Fruit fly (Drosophila melanogaster) whole organism, embryonic: ENCODE data around the gene CG46309.

Source experiments
- CG10366 ChIP-seq: fragments of 200-800 bp; sonication (Bioruptor generic); IDR thresholded peaks from 2 replicates; pipeline ENCODE4 v1.3.6; 2022; ENCODE audit warnings: missing biosample characterization, missing genetic modification characterization
- CG10959 ChIP-seq: fragments of 200-800 bp; sonication (Bioruptor generic); IDR thresholded peaks from 2 replicates; pipeline ENCODE4 v1.3.6; 2022; ENCODE audit warnings: missing biosample characterization, missing genetic modification characterization
- CG10979 ChIP-seq: fragments of 200-800 bp; sonication (Bioruptor generic); optimal IDR thresholded peaks from 2 replicates; lab custom pipeline; 2018; ENCODE audit warnings: missing biosample characterization, mild to moderate bottlenecking, missing genetic modification characterization, moderate library complexity
- CG11456 ChIP-seq: fragments of 200-800 bp; sonication (Bioruptor generic); IDR thresholded peaks from 3 replicates; pipeline ENCODE4 v1.3.6; 2022; ENCODE audit warnings: missing biosample characterization, missing genetic modification characterization
- CG1233 ChIP-seq: fragments of 200-800 bp; sonication (Bioruptor generic); optimal IDR thresholded peaks from 4 replicates; lab custom pipeline; 2018; ENCODE audit warnings: missing biosample characterization, mild to moderate bottlenecking, missing genetic modification characterization
- CG14860 ChIP-seq: fragments of 200-800 bp; sonication (Bioruptor generic); IDR thresholded peaks from 3 replicates; pipeline ENCODE4 v1.3.6; 2022; ENCODE audit warnings: missing biosample characterization, missing genetic modification characterization; ENCODE audit not compliant: partially characterized antibody
- CG1647 ChIP-seq: fragments of 200-800 bp; sonication (Bioruptor generic); optimal IDR thresholded peaks from 3 replicates; lab custom pipeline; 2016; ENCODE audit warnings: missing biosample characterization, missing genetic modification characterization
- CG17385 ChIP-seq: fragments of 200-800 bp; sonication (Bioruptor generic); optimal IDR thresholded peaks from 3 replicates; lab custom pipeline; 2018; ENCODE audit warnings: missing biosample characterization, mild to moderate bottlenecking, missing genetic modification characterization
- CG17912 ChIP-seq: fragments of 200-800 bp; sonication (Bioruptor generic); optimal IDR thresholded peaks from 2 replicates; lab custom pipeline; 2018; ENCODE audit warnings: missing biosample characterization, mild to moderate bottlenecking, missing genetic modification characterization
- CG30431 ChIP-seq: fragments of 200-800 bp; sonication (Bioruptor generic); optimal IDR thresholded peaks from 2 replicates; lab custom pipeline; 2017; ENCODE audit warnings: missing biosample characterization, missing genetic modification characterization
- CG3163 ChIP-seq: fragments of 200-800 bp; sonication (Bioruptor generic); optimal IDR thresholded peaks from 3 replicates; lab custom pipeline; 2016; ENCODE audit warnings: missing biosample characterization, missing genetic modification characterization
- CG33557 ChIP-seq: fragments of 200-800 bp; sonication (Bioruptor generic); optimal IDR thresholded peaks from 2 replicates; lab custom pipeline; 2019; ENCODE audit warnings: missing biosample characterization, mild to moderate bottlenecking, missing genetic modification characterization, moderate library complexity
- CG6683 ChIP-seq: fragments of 200-800 bp; sonication (Bioruptor generic); optimal IDR thresholded peaks from 2 replicates; lab custom pipeline; 2017; ENCODE audit warnings: missing biosample characterization, mild to moderate bottlenecking, missing genetic modification characterization, missing genetic modification reagents
- CG6791 ChIP-seq: fragments of 200-800 bp; sonication (Bioruptor generic); IDR thresholded peaks from 3 replicates; pipeline ENCODE4 v1.3.6; 2022; ENCODE audit warnings: missing biosample characterization, missing genetic modification characterization; ENCODE audit not compliant: partially characterized antibody
- CG8281 ChIP-seq: fragments of 200-800 bp; sonication (Bioruptor generic); optimal IDR thresholded peaks from 2 replicates; lab custom pipeline; 2018; ENCODE audit warnings: missing biosample characterization, mild to moderate bottlenecking, missing genetic modification characterization, moderate library complexity
- Chrac-16 ChIP-seq: fragments of 200-800 bp; sonication (Bioruptor generic); optimal IDR thresholded peaks from 3 replicates; lab custom pipeline; 2016; ENCODE audit warnings: missing biosample characterization, missing genetic modification characterization
- Deaf1 ChIP-seq: fragments of 200-800 bp; optimal IDR thresholded peaks from 3 replicates; lab custom pipeline; 2019; ENCODE audit warnings: missing biosample characterization, mild to moderate bottlenecking, missing genetic modification characterization, moderate library complexity
- Doc3 ChIP-seq: fragments of 200-800 bp; sonication (Bioruptor generic); IDR thresholded peaks from 3 replicates; pipeline ENCODE4 v1.3.6; 2022; ENCODE audit warnings: missing biosample characterization, missing genetic modification characterization; ENCODE audit not compliant: partially characterized antibody
- Ets97D ChIP-seq: fragments of 200-800 bp; sonication (Bioruptor generic); optimal IDR thresholded peaks from 3 replicates; lab custom pipeline; 2016; ENCODE audit warnings: missing biosample characterization, missing genetic modification characterization
- Fer1 ChIP-seq: fragments of 200-800 bp; sonication (Bioruptor generic); optimal IDR thresholded peaks from 2 replicates; lab custom pipeline; 2017; ENCODE audit warnings: missing biosample characterization, mild to moderate bottlenecking, missing genetic modification characterization
- Gug ChIP-seq: fragments of 200-800 bp; sonication (Bioruptor generic); IDR thresholded peaks from 4 replicates; pipeline ENCODE4 v1.3.6; 2022; ENCODE audit warnings: missing biosample characterization, missing genetic modification characterization
- Hr78 ChIP-seq, 2 experiments: fragments of 200-800 bp in 1 of 2; fragments of >200 bp in 1 of 2; sonication (Bioruptor generic) in 1 of 2; optimal IDR thresholded peaks; 2 replicates each; lab custom pipeline; 2017 to 2019; ENCODE audit warnings: missing biosample characterization in 2 of 2, missing genetic modification characterization in 2 of 2, mild to moderate bottlenecking in 1 of 2, moderate library complexity in 1 of 2
- Lpt ChIP-seq: fragments of >200 bp; optimal IDR thresholded peaks from 2 replicates; lab custom pipeline; 2018; ENCODE audit warnings: missing biosample characterization, missing genetic modification characterization
- MTF-1 ChIP-seq: fragments of 200-800 bp; sonication (Bioruptor generic); optimal IDR thresholded peaks from 2 replicates; lab custom pipeline; 2018; ENCODE audit warnings: missing biosample characterization, mild to moderate bottlenecking, missing genetic modification characterization, borderline replicate concordance
- Myb ChIP-seq: fragments of 200-800 bp; sonication (Bioruptor generic); optimal IDR thresholded peaks from 2 replicates; lab custom pipeline; 2016; ENCODE audit warnings: missing biosample characterization, missing genetic modification characterization
- NfI ChIP-seq: fragments of 200-800 bp; sonication (Bioruptor generic); optimal IDR thresholded peaks from 3 replicates; lab custom pipeline; 2018; ENCODE audit warnings: missing biosample characterization, mild to moderate bottlenecking, missing genetic modification characterization, moderate library complexity
- Poxn ChIP-seq: fragments of 200-800 bp; sonication (Bioruptor generic); IDR thresholded peaks from 2 replicates; pipeline ENCODE4 v1.3.6; 2022; ENCODE audit warnings: missing biosample characterization, missing genetic modification characterization
- Sry-δ ChIP-seq: fragments of 200-800 bp; sonication (Bioruptor generic); optimal IDR thresholded peaks from 2 replicates; lab custom pipeline; 2016; ENCODE audit warnings: missing biosample characterization, missing genetic modification characterization
- Xrp1 ChIP-seq: fragments of 200-800 bp; sonication (Bioruptor generic); IDR thresholded peaks from 2 replicates; pipeline ENCODE4 v1.3.6; 2022; ENCODE audit warnings: missing biosample characterization, missing genetic modification characterization
- abd-A ChIP-seq: fragments of 200-800 bp; sonication (Bioruptor generic); optimal IDR thresholded peaks from 3 replicates; lab custom pipeline; 2019; ENCODE audit warnings: missing biosample characterization, mild to moderate bottlenecking, missing genetic modification characterization, moderate library complexity
- aop ChIP-seq: fragments of 200-800 bp; sonication (Bioruptor generic); IDR thresholded peaks from 2 replicates; pipeline ENCODE4 v1.3.6; 2022; ENCODE audit warnings: missing biosample characterization, missing genetic modification characterization
- ap ChIP-seq: fragments of 200-800 bp; sonication (Bioruptor generic); IDR thresholded peaks from 2 replicates; pipeline ENCODE4 v1.3.6; 2022; ENCODE audit warnings: missing biosample characterization, missing genetic modification characterization
- btn ChIP-seq: fragments of 200-800 bp; sonication (Bioruptor generic); optimal IDR thresholded peaks from 2 replicates; lab custom pipeline; 2016; ENCODE audit warnings: missing biosample characterization, missing genetic modification characterization
- cg ChIP-seq: fragments of 200-800 bp; sonication (Bioruptor generic); optimal IDR thresholded peaks from 3 replicates; lab custom pipeline; 2019; ENCODE audit warnings: missing biosample characterization, mild to moderate bottlenecking, missing genetic modification characterization, moderate library complexity
- chn ChIP-seq: fragments of 200-800 bp; sonication (Bioruptor generic); optimal IDR thresholded peaks from 2 replicates; lab custom pipeline; 2016; ENCODE audit warnings: missing biosample characterization, missing genetic modification characterization
- da ChIP-seq: fragments of 200-800 bp; sonication (Bioruptor generic); optimal IDR thresholded peaks from 2 replicates; lab custom pipeline; 2016; ENCODE audit warnings: missing biosample characterization, missing genetic modification characterization
- her ChIP-seq: fragments of 200-800 bp; sonication (Bioruptor generic); optimal IDR thresholded peaks from 2 replicates; lab custom pipeline; 2016; ENCODE audit warnings: missing biosample characterization, missing genetic modification characterization
- nau ChIP-seq: fragments of 200-800 bp; sonication (Bioruptor generic); optimal IDR thresholded peaks from 3 replicates; lab custom pipeline; 2017; ENCODE audit warnings: missing biosample characterization, mild to moderate bottlenecking, missing genetic modification characterization, missing genetic modification reagents
- nerfin-2 ChIP-seq: fragments of 200-800 bp; sonication (Bioruptor generic); IDR thresholded peaks from 2 replicates; pipeline ENCODE4 v1.3.6; 2022; ENCODE audit warnings: missing biosample characterization, missing genetic modification characterization; ENCODE audit not compliant: partially characterized antibody
- peb ChIP-seq: fragments of 200-800 bp; sonication (Bioruptor generic); IDR thresholded peaks from 2 replicates; pipeline ENCODE4 v1.3.6; 2022; ENCODE audit warnings: missing biosample characterization, missing genetic modification characterization
- pho ChIP-seq: fragments of 200-800 bp; sonication (Bioruptor generic); optimal IDR thresholded peaks from 2 replicates; lab custom pipeline; 2016; ENCODE audit warnings: missing biosample characterization, missing genetic modification characterization
- ro ChIP-seq: fragments of 200-800 bp; sonication (Bioruptor generic); IDR thresholded peaks from 2 replicates; pipeline ENCODE4 v1.3.6; 2022; ENCODE audit warnings: missing biosample characterization, missing genetic modification characterization
- sc ChIP-seq, 3 experiments: fragments of >200 bp in 2 of 3; fragments of 200-800 bp in 1 of 3; sonication (Bioruptor generic) in 1 of 3; optimal IDR thresholded peaks; 2 replicates in 2 of 3; 3 replicates in 1 of 3; lab custom pipeline; 2017; ENCODE audit warnings: mild to moderate bottlenecking in 1 of 3, missing biosample characterization in 1 of 3, missing genetic modification characterization in 1 of 3, missing genetic modification reagents in 1 of 3
- seq ChIP-seq: fragments of 200-800 bp; sonication (Bioruptor generic); IDR thresholded peaks from 2 replicates; pipeline ENCODE4 v1.3.6; 2022; ENCODE audit warnings: missing biosample characterization, missing genetic modification characterization
- ttk ChIP-seq: fragments of 200-800 bp; sonication (Bioruptor generic); IDR thresholded peaks from 2 replicates; pipeline ENCODE4 v2.1.2; 2022; ENCODE audit warnings: missing biosample characterization, missing genetic modification characterization
- unpg ChIP-seq: fragments of 200-800 bp; sonication (Bioruptor generic); optimal IDR thresholded peaks from 3 replicates; lab custom pipeline; 2018; ENCODE audit warnings: missing biosample characterization, mild to moderate bottlenecking, missing genetic modification characterization, moderate library complexity
- zf30C ChIP-seq: fragments of 200-800 bp; sonication (Bioruptor generic); optimal IDR thresholded peaks from 3 replicates; lab custom pipeline; 2018; ENCODE audit warnings: missing biosample characterization, mild to moderate bottlenecking, missing genetic modification characterization
- zfh2 ChIP-seq: fragments of 200-800 bp; sonication (Bioruptor generic); optimal IDR thresholded peaks from 2 replicates; lab custom pipeline; 2016; ENCODE audit warnings: missing biosample characterization, missing genetic modification characterization

CG46309 gene

DNA sequence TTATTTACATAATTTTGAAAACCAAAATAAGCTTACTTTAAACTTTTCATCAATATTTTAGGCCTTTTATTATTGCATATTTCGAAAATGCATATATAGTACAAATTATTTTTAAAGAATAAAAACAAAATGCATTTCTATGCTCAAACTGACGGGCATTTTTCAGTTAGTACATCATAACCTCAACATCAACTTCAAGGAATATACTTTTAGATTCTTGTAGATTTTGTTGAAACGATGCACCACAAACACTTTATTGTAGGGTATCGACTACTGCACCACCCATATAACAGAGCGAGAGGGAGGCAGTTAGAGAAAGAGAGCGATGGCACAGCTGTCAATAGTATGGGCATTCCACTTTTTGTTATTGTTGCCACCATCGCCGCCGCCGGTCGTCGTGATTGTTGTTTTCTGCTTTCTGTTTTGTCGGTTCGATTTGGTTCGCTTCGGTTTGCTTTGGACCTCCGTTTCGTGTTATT, 28.2 kb upstream of the CG46309 start (continued):
- TF ChIP-seq Ets97D (GFP tag; lab: Kevin White, UChicago) = peak; percentile 68
- peak; percentile 25 for TF ChIP-seq CG17912 (GFP tag; lab: Kevin White, UChicago)
- peak; percentile 66 for TF ChIP-seq cg
- TF ChIP-seq abd-A = peak; percentile 21
- TF ChIP-seq ttk (GFP tag; lab: Robert Waterston, UW) = peak; percentile 76
- no peak for TF ChIP-seq Poxn (GFP tag; lab: Robert Waterston, UW)
- TF ChIP-seq NfI (GFP tag; lab: Kevin White, UChicago) = peak; percentile 90
- TF ChIP-seq CG3163 (GFP tag; lab: Kevin White, UChicago) = peak; percentile 46
- peak; percentile 71 for TF ChIP-seq ap
- TF ChIP-seq aop (GFP tag; lab: Robert Waterston, UW) = no peak
- peak; percentile 69 for TF ChIP-seq CG10366 (GFP tag; lab: Robert Waterston, UW)
- TF ChIP-seq Lpt (GFP tag; lab: Kevin White, UChicago) = peak; percentile 58
- TF ChIP-seq MTF-1 (GFP tag; lab: Kevin White, UChicago) = peak; percentile 51
- TF ChIP-seq sc (optimal IDR thresholded peaks at IDR 0.05; lab: Kevin White, UChicago) = no peak
- peak; percentile 91 for TF ChIP-seq sc (GFP tag; optimal IDR thresholded peaks at IDR 0.05; lab: Kevin White, UChicago)
- no peak for TF ChIP-seq CG14860 (GFP tag; lab: Robert Waterston, UW)
- peak; percentile 80 for TF ChIP-seq CG1647
- TF ChIP-seq zf30C (GFP tag; lab: Kevin White, UChicago) = no peak
- TF ChIP-seq Sry-δ (GFP tag; lab: Kevin White, UChicago) = peak; percentile 29
- TF ChIP-seq da = peak; percentile 83
- TF ChIP-seq Xrp1 (GFP tag; lab: Robert Waterston, UW) = peak; percentile 79
- TF ChIP-seq seq (GFP tag; lab: Robert Waterston, UW) = peak; percentile 83
- peak; percentile 75 for TF ChIP-seq CG30431
- peak; percentile 58 for TF ChIP-seq her (GFP tag; lab: Kevin White, UChicago)
- TF ChIP-seq Doc3 = no peak
- peak; percentile 71 for TF ChIP-seq CG17385 (GFP tag; lab: Kevin White, UChicago)
- peak; percentile 46 for TF ChIP-seq Myb (GFP tag; lab: Kevin White, UChicago)
- peak; percentile 72 for TF ChIP-seq CG6683 (GFP tag; lab: Kevin White, UChicago)
- peak; percentile 67 for TF ChIP-seq btn (GFP tag; lab: Kevin White, UChicago)
- TF ChIP-seq CG11456 (GFP tag; lab: Robert Waterston, UW) = 0 out of 3 replicates have a peak, but pooled peaks have one; percentile 18
- peak; percentile 40 for TF ChIP-seq pho (GFP tag; lab: Kevin White, UChicago)
- peak; percentile 61; the same call in 2 of the 4 replicates for TF ChIP-seq Gug
- TF ChIP-seq Deaf1 (tag; lab: Kevin White, UChicago) = peak; percentile 65
- TF ChIP-seq CG6791 (GFP tag; lab: Robert Waterston, UW) = no peak; the same call in 2 of the 3 replicates
- TF ChIP-seq CG8281 (tag; lab: Kevin White, UChicago) = peak; percentile 78
- TF ChIP-seq zfh2 (GFP tag; lab: Kevin White, UChicago) = peak; percentile 3
- TF ChIP-seq CG10979 (tag; lab: Kevin White, UChicago) = peak; percentile 95
- peak; percentile 85 for TF ChIP-seq chn
- TF ChIP-seq CG1233 (GFP tag; lab: Kevin White, UChicago) = peak; percentile 88
- TF ChIP-seq ro (GFP tag; lab: Robert Waterston, UW) = peak; percentile 28; the same call in 1 of the 2 replicates
- peak; percentile 33; the same call in 1 of the 2 replicates for TF ChIP-seq CG10959 (GFP tag; lab: Robert Waterston, UW)
- TF ChIP-seq unpg (GFP tag; lab: Kevin White, UChicago) = peak; percentile 94
- peak; percentile 76 for TF ChIP-seq CG33557 (GFP tag; lab: Kevin White, UChicago)
- peak; percentile 85 for TF ChIP-seq Fer1
- peak in 1 of 2 experiments; percentile 87 for TF ChIP-seq Hr78 (GFP tag; optimal IDR thresholded peaks at IDR 0.05; lab: Kevin White, UChicago)
- TF ChIP-seq Chrac-16 = peak; percentile 85
- peak; percentile 80 for TF ChIP-seq peb (GFP tag; lab: Robert Waterston, UW)
- TF ChIP-seq nau (GFP tag; lab: Kevin White, UChicago) = peak; percentile 93
- no peak for TF ChIP-seq nerfin-2 (GFP tag; lab: Robert Waterston, UW)
